Worm (Caenorhabditis elegans) whole organism, mixed stage, embryonic: Measurements from ENCODE around the gene ZC374.2.

Experiments
- M03D4.4 ChIP-seq: sonication (generic microtip); optimal IDR thresholded peaks from 2 replicates; lab custom pipeline; 2017; ENCODE audit warnings: mild to moderate bottlenecking, missing genetic modification characterization, missing compliant biosample characterization
- bed-3 ChIP-seq: fragments of 200-800 bp; sonication (Bioruptor generic); optimal IDR thresholded peaks from 3 replicates; lab custom pipeline; 2018; ENCODE audit warnings: mild to moderate bottlenecking, missing genetic modification characterization, moderate library complexity, missing compliant biosample characterization
- blmp-1 ChIP-seq: fragments of 150-350 bp; optimal IDR thresholded peaks from 2 replicates; lab custom pipeline; 2014; ENCODE audit warnings: missing biosample characterization, missing genetic modification characterization
- ceh-39 ChIP-seq: fragments of 150-350 bp; optimal IDR thresholded peaks from 2 replicates; lab custom pipeline; 2014; ENCODE audit warnings: missing biosample characterization, missing genetic modification characterization
- ceh-43 ChIP-seq: fragments of 200-800 bp; sonication (Bioruptor generic); optimal IDR thresholded peaks from 2 replicates; lab custom pipeline; 2018; ENCODE audit warnings: mild to moderate bottlenecking, missing genetic modification characterization, moderate library complexity, missing compliant biosample characterization
- ceh-83 ChIP-seq: fragments of 200-800 bp; sonication (Bioruptor generic); optimal IDR thresholded peaks from 2 replicates; lab custom pipeline; 2018; ENCODE audit warnings: mild to moderate bottlenecking, missing genetic modification characterization, missing compliant biosample characterization
- ces-1 ChIP-seq: fragments of 150-350 bp; optimal IDR thresholded peaks from 2 replicates; lab custom pipeline; 2014; ENCODE audit warnings: missing biosample characterization, missing genetic modification reagents, missing genetic modification characterization
- cnd-1 ChIP-seq: fragments of 200-800 bp; sonication (Bioruptor generic); optimal IDR thresholded peaks from 2 replicates; lab custom pipeline; 2018; ENCODE audit warnings: mild to moderate bottlenecking, missing genetic modification characterization, missing compliant biosample characterization
- drap-1 ChIP-seq: fragments of 200-800 bp; sonication (Bioruptor generic); optimal IDR thresholded peaks from 3 replicates; lab custom pipeline; 2018; ENCODE audit warnings: mild to moderate bottlenecking, missing genetic modification characterization, missing compliant biosample characterization
- elt-1 ChIP-seq: sonication (generic microtip); optimal IDR thresholded peaks from 2 replicates; lab custom pipeline; 2017; ENCODE audit warnings: missing genetic modification characterization, mild to moderate bottlenecking, missing compliant biosample characterization, antibody characterized with exemption, moderate library complexity, borderline replicate concordance; ENCODE audit not compliant: insufficient read depth
- elt-3 ChIP-seq: fragments of 150-350 bp; optimal IDR thresholded peaks from 2 replicates; lab custom pipeline; 2014; ENCODE audit warnings: missing biosample characterization, missing genetic modification characterization
- flh-1 ChIP-seq: fragments of 200-800 bp; sonication (Bioruptor generic); optimal IDR thresholded peaks from 2 replicates; lab custom pipeline; 2018; ENCODE audit warnings: mild to moderate bottlenecking, missing genetic modification characterization, moderate library complexity, missing compliant biosample characterization
- ham-2 ChIP-seq: fragments of 200-800 bp; sonication (Bioruptor generic); optimal IDR thresholded peaks from 2 replicates; lab custom pipeline; 2018; ENCODE audit warnings: mild to moderate bottlenecking, missing genetic modification characterization, missing compliant biosample characterization
- hlh-1 ChIP-seq: fragments of 150-350 bp; optimal IDR thresholded peaks from 2 replicates; lab custom pipeline; 2014; ENCODE audit warnings: missing biosample characterization, missing genetic modification reagents, missing genetic modification characterization
- lin-13 ChIP-seq: fragments of 150-350 bp; optimal IDR thresholded peaks from 2 replicates; lab custom pipeline; 2014; ENCODE audit warnings: missing biosample characterization, missing genetic modification characterization
- lsy-2 ChIP-seq: fragments of 150-350 bp; optimal IDR thresholded peaks from 2 replicates; lab custom pipeline; 2014; ENCODE audit warnings: missing biosample characterization, missing genetic modification characterization
- mab-5 ChIP-seq: fragments of 150-350 bp; optimal IDR thresholded peaks from 2 replicates; lab custom pipeline; 2014; ENCODE audit warnings: missing biosample characterization, missing genetic modification characterization
- nhr-2 ChIP-seq: fragments of 150-350 bp; optimal IDR thresholded peaks from 2 replicates; lab custom pipeline; 2014; ENCODE audit warnings: missing biosample characterization, missing genetic modification characterization
- nhr-237 ChIP-seq: fragments of 150-350 bp; optimal IDR thresholded peaks from 2 replicates; lab custom pipeline; 2014; ENCODE audit warnings: missing biosample characterization, missing genetic modification characterization
- nhr-28 ChIP-seq: fragments of 150-350 bp; optimal IDR thresholded peaks from 2 replicates; lab custom pipeline; 2014; ENCODE audit warnings: missing biosample characterization, missing genetic modification characterization
- nhr-76 ChIP-seq: sonication (generic microtip); optimal IDR thresholded peaks from 2 replicates; lab custom pipeline; 2017; ENCODE audit warnings: missing biosample characterization, missing genetic modification characterization
- snpc-4 ChIP-seq: fragments of 150-350 bp; optimal IDR thresholded peaks from 2 replicates; lab custom pipeline; 2014; ENCODE audit warnings: missing biosample characterization, missing genetic modification characterization
- tbx-8 ChIP-seq: fragments of 200-800 bp; sonication (Bioruptor generic); optimal IDR thresholded peaks from 2 replicates; lab custom pipeline; 2018; ENCODE audit warnings: mild to moderate bottlenecking, missing genetic modification characterization, moderate library complexity, missing compliant biosample characterization
- unc-39 ChIP-seq: fragments of 150-350 bp; optimal IDR thresholded peaks from 2 replicates; lab custom pipeline; 2014; ENCODE audit warnings: missing biosample characterization, missing genetic modification characterization
- unc-62 ChIP-seq: fragments of 150-350 bp; optimal IDR thresholded peaks from 2 replicates; lab custom pipeline; 2014; ENCODE audit warnings: missing biosample characterization, missing genetic modification reagents, missing genetic modification characterization
- zip-8 ChIP-seq: fragments of 150-350 bp; optimal IDR thresholded peaks from 2 replicates; lab custom pipeline; 2014; ENCODE audit warnings: missing biosample characterization, missing genetic modification characterization
- ztf-11 ChIP-seq: fragments of 150-350 bp; optimal IDR thresholded peaks from 2 replicates; lab custom pipeline; 2014; ENCODE audit warnings: missing biosample characterization, missing genetic modification characterization

ZC374.2 gene

DNA sequence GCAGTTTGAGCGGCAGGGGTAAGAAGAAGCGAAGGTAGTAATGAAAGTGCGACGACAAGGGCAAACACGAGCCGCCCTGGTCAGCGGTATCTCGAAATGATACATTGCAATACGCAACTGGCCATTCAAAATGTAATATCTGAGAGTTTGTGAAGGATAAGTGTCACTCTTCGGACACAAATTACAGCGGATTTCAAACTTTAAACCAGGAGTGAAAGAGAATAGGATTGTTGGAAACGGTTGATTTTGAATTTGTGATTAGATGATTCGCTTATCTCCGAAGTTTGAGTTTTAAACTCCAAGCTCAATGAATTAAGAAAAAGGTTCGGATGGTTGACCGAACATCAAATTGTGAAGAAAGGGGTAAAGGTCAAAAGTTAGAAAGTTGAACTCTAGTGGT is at the start of gene ZC374.2:
ZC374.2 (minus strand) TSS at position 101 of the 400 bp plus-strand sequence.
- TF ChIP-seq hlh-1 (peak; percentile 34), lin-13 (no peak)

DNA sequence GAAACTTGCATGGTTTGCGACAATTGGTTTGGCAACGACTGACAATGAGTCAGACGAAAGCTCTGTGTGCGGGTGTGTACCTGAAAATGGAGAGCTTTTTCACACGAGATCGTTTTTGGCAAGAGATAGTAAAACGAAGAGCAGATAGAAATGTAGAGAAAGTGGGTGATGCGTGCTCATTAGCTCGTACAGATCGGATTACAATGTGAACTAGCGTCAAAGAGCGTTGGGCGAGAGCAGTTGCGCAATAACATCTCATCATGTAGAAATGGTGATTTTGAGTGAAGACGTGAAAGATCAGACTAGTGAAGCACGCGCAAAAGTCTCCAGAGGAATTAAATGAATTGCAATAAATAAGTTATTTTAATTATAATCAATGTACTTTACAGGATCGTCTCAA is 47.9 kb upstream of the ZC374.2 start, which contains the start of gene flp-2:
flp-2 (minus strand) TSS at position 101 of the 400 bp plus-strand sequence.
- no peak for TF ChIP-seq ceh-83 (GFP tag; lab: Kevin White, UChicago)
- TF ChIP-seq elt-1 (tag; lab: Kevin White, UChicago), result no peak
- TF ChIP-seq hlh-1, result no peak
- no peak for TF ChIP-seq lsy-2 (tag; lab: Kevin White, UChicago)
- TF ChIP-seq zip-8 (tag; lab: Kevin White, UChicago), result no peak
- no peak for TF ChIP-seq bed-3 (GFP tag; lab: Kevin White, UChicago)
- TF ChIP-seq blmp-1 (tag; lab: Kevin White, UChicago), result no peak
- TF ChIP-seq ceh-43 (GFP tag; lab: Kevin White, UChicago), result no peak
- TF ChIP-seq ham-2 (GFP tag; lab: Kevin White, UChicago), result no peak

DNA sequence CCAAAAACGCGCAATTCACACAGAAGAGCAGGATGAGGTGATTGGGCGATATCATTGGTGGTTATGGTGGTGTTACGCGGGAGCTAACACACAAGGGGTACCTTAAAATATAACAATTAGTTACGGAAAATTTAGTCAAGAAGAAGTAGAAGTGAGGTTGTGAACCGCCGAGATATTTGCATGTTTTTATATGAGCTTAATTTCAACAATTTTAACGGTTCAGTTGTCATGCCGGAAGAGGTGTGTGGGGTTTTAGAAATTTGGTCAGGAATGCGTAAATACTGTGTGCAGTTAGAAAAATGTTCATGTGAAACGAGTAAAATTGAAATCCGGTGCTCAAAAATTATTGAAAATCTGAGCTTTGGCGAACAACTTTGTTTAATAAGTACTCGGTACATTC is 45.6 kb upstream of the ZC374.2 start, which contains the start of gene flp-3:
flp-3 (minus strand) TSS at position 101 of the 400 bp plus-strand sequence.
- TF ChIP-seq elt-1 (tag; lab: Kevin White, UChicago), result no peak
- TF ChIP-seq lin-13, result no peak
- no peak for TF ChIP-seq M03D4.4 (tag; lab: Kevin White, UChicago)
- TF ChIP-seq ceh-83 (GFP tag; lab: Kevin White, UChicago), result no peak
- TF ChIP-seq zip-8 (tag; lab: Kevin White, UChicago), result no peak
- no peak for TF ChIP-seq nhr-76 (tag; lab: Kevin White, UChicago)
- TF ChIP-seq nhr-2, result no peak
- TF ChIP-seq ces-1 (GFP tag; lab: Kevin White, UChicago), result no peak
- no peak for TF ChIP-seq unc-62 (GFP tag; lab: Kevin White, UChicago)
- TF ChIP-seq elt-3, result no peak
- no peak for TF ChIP-seq flh-1 (GFP tag; lab: Kevin White, UChicago)
- no peak for TF ChIP-seq ceh-43 (GFP tag; lab: Kevin White, UChicago)
- no peak for TF ChIP-seq tbx-8 (GFP tag; lab: Kevin White, UChicago)
- no peak for TF ChIP-seq ceh-39 (tag; lab: Kevin White, UChicago)
- no peak for TF ChIP-seq blmp-1 (tag; lab: Kevin White, UChicago)
- no peak for TF ChIP-seq drap-1 (GFP tag; lab: Kevin White, UChicago)
- no peak for TF ChIP-seq unc-39 (tag; lab: Kevin White, UChicago)
- no peak for TF ChIP-seq mab-5 (tag; lab: Kevin White, UChicago)
- TF ChIP-seq cnd-1, result no peak
- TF ChIP-seq bed-3 (GFP tag; lab: Kevin White, UChicago), result no peak
- TF ChIP-seq, all 35 proteins: peak for 0

DNA sequence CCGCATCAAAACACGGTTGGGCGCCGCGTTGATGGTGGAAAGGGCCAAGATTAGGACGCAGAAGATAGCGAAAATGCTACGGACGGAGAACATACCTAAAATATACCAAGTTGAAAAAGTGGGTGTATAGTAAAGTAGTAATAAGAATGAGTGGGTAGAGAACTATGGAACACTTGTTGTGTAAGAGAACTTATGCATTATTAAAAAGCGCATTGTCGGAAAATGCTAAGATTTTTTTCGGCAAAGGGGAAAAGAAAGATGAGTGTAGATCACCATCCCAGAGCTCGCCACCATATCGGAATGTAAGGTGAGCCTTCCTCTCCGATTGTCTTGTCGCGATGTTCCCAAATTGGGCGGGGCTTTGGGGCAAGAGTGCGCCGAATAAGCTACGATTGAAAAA is 40.6 kb upstream of the ZC374.2 start, which contains the start of gene flp-28:
flp-28 (minus strand) TSS at position 101 of the 400 bp plus-strand sequence.
- TF ChIP-seq flh-1 (GFP tag; lab: Kevin White, UChicago) (no peak), ceh-43 (GFP tag; lab: Kevin White, UChicago) (no peak), ces-1 (GFP tag; lab: Kevin White, UChicago) (no peak), bed-3 (GFP tag; lab: Kevin White, UChicago) (no peak), nhr-2 (no peak), mab-5 (tag; lab: Kevin White, UChicago) (no peak), zip-8 (tag; lab: Kevin White, UChicago) (no peak), blmp-1 (tag; lab: Kevin White, UChicago) (no peak), lsy-2 (tag; lab: Kevin White, UChicago) (no peak), ztf-11 (tag; lab: Kevin White, UChicago) (no peak)

DNA sequence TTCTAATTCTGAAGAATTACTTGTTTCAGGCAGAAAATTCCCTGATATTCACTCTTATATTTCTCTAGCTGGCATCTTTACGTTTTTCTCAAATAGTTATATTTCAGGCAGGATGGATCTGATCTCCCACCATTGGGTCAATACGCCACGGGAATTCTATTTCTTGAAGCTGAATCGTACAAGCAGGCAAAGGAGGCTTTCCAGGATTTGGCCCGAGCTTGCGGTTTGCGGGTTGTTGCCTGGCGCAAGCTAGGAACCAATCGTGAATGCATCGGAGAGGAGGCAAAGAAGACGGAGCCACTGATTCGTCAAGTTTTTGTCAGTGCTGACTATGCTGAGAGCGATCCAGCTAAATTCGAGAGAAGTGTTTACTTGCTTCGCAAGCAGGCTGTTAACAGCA is 37.8 kb upstream of the ZC374.2 start:
- TF ChIP-seq nhr-237 (tag; lab: Kevin White, UChicago) (no peak), snpc-4 (tag; lab: Kevin White, UChicago) (no peak), M03D4.4 (tag; lab: Kevin White, UChicago) (no peak), ces-1 (GFP tag; lab: Kevin White, UChicago) (no peak), hlh-1 (no peak)

DNA sequence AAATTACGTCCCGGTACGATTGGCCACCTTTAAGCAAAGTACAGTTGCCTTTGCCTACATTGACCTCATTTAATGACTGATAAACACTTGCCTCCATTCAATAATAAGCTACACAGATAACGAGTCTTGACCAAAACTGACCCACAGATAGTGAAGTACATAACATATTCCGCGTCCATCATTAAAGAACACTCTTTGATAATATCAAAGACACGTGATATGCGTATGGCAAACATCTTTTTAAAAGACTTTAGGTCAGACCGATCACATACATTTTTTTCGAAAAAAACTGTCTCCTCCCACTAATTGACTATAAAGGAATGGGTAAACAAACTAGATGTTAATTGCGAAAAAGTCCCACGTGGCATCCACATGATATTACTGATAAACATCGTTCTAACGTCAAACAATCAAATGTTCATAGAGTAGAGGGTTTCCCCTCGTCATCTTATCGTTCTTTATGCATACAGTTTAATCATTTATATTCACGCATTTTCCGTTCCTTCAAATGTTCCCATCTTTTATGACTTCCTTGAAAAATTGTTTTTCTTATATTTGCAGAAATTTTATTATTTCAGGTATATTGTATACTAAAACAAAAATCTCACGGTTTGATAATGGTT is 36.9 kb upstream of the ZC374.2 start, which contains the start of gene W07E11.1:
W07E11.1 (plus strand) TSS at position 573 of the 623 bp plus-strand sequence.
- TF ChIP-seq nhr-28 (tag; lab: Kevin White, UChicago) (no peak), cnd-1 (no peak), lin-13 (no peak), flh-1 (GFP tag; lab: Kevin White, UChicago) (no peak), zip-8 (tag; lab: Kevin White, UChicago) (no peak), ceh-83 (GFP tag; lab: Kevin White, UChicago) (no peak), unc-39 (tag; lab: Kevin White, UChicago) (no peak)
